Worm (Caenorhabditis elegans): ENCODE results near the gene F39E9.6.
A peak's percentile ranks its signal among the peaks of the same experiment; 100 is the strongest.

Gene F39E9.6

DNA sequence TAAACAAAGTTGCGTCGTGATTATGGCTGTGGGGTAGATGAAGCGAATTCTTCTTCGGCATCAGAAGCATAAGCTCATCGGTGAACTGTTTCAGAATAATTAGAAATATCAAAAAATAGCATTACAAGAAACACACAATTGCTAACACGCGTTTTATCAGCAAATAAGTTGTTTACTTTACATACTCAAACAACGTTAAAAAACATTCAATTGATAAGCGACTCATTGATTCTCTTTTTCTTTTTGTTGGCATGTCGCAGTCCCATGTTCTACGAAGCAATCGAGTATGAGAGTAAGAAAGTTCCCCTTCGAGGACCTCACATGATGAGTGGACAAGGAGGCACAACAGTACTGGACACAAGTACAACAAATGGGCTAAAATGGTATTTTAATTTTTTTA is 16.7 kb downstream of the F39E9.6 start, which contains the start of gene btb-16 (continued):
- TF ChIP-seq dmd-8 (GFP tag; IDR thresholded peaks at IDR 0.05) (no peak), dmd-9 (GFP tag; IDR thresholded peaks at IDR 0.05) (no peak), daf-16 (GFP tag; optimal IDR thresholded peaks at IDR 0.05) (no peak), daf-16 (tag; optimal IDR thresholded peaks at IDR 0.05) (peak; percentile 91)

- no peak for TF ChIP-seq vab-7 (GFP tag; IDR thresholded peaks at IDR 0.05)
- no peak for TF ChIP-seq saeg-2 (GFP tag; IDR thresholded peaks at IDR 0.05)
- no peak for TF ChIP-seq aha-1 (tag)
- no peak for TF ChIP-seq fos-1 (tag; optimal IDR thresholded peaks at IDR 0.05)
- TF ChIP-seq duxl-1 (tag; optimal IDR thresholded peaks at IDR 0.05; ENCODE audit: poor library complexity), result no peak
- TF ChIP-seq lim-7 (GFP tag; IDR thresholded peaks at IDR 0.05), result no peak
- no peak for TF ChIP-seq Y75B8A.6 (GFP tag; IDR thresholded peaks at IDR 0.05)
- TF ChIP-seq dmd-8 (GFP tag; IDR thresholded peaks at IDR 0.05), result no peak
- no peak for TF ChIP-seq F10B5.3 (tag; optimal IDR thresholded peaks at IDR 0.05)
- TF ChIP-seq daf-16 (GFP tag; optimal IDR thresholded peaks at IDR 0.05), result no peak
- TF ChIP-seq daf-16 (tag; optimal IDR thresholded peaks at IDR 0.05), result peak; percentile 92
- no peak for TF ChIP-seq jun-1 (tag; optimal IDR thresholded peaks at IDR 0.05)
- TF ChIP-seq hlh-11 (tag; optimal IDR thresholded peaks at IDR 0.05), result peak; percentile 24
- TF ChIP-seq nhr-102 (tag; optimal IDR thresholded peaks at IDR 0.05), result no peak
- no peak for TF ChIP-seq F44E2.7 (GFP tag; IDR thresholded peaks at IDR 0.05)
- no peak for TF ChIP-seq attf-4 (tag; optimal IDR thresholded peaks at IDR 0.05)
- TF ChIP-seq Y48G9A.11 (GFP tag; IDR thresholded peaks at IDR 0.05), result no peak
- no peak for TF ChIP-seq ceh-28 (tag; optimal IDR thresholded peaks at IDR 0.05)
- no peak for TF ChIP-seq mep-1 (tag; optimal IDR thresholded peaks at IDR 0.05)
- no peak for TF ChIP-seq dpl-1 (GFP tag; optimal IDR thresholded peaks at IDR 0.05)
- no peak for TF ChIP-seq arid-1 (GFP tag; conservative IDR thresholded peaks at IDR 0.05)
- TF ChIP-seq set-16 (GFP tag; IDR thresholded peaks at IDR 0.05), result no peak
- TF ChIP-seq spr-1 (tag; optimal IDR thresholded peaks at IDR 0.05), result no peak
- TF ChIP-seq ceh-32 (tag; optimal IDR thresholded peaks at IDR 0.05; ENCODE audit: poor library complexity), result no peak
- no peak for TF ChIP-seq ceh-82 (tag; optimal IDR thresholded peaks at IDR 0.05)
- TF ChIP-seq snpc-4 (tag; optimal IDR thresholded peaks at IDR 0.05), result no peak
- no peak for TF ChIP-seq nhr-76 (tag; optimal IDR thresholded peaks at IDR 0.05)
- peak; percentile 54 for TF ChIP-seq pqm-1 (tag; optimal IDR thresholded peaks at IDR 0.05)
- no peak for TF ChIP-seq dmd-9 (GFP tag; IDR thresholded peaks at IDR 0.05)
- no peak for TF ChIP-seq ceh-62 (tag; optimal IDR thresholded peaks at IDR 0.05)
- TF ChIP-seq dmd-6 (GFP tag; IDR thresholded peaks at IDR 0.05), result peak; percentile 62
- no peak for TF ChIP-seq daf-8 (GFP tag; IDR thresholded peaks at IDR 0.05)
- no peak for TF ChIP-seq mes-2 (tag; optimal IDR thresholded peaks at IDR 0.05; ENCODE audit: poor library complexity, severe bottlenecking)
- TF ChIP-seq zag-1 (tag; optimal IDR thresholded peaks at IDR 0.05), result no peak
- no peak for TF ChIP-seq nhr-6 (tag; optimal IDR thresholded peaks at IDR 0.05)
- no peak for TF ChIP-seq spr-3 (GFP tag; optimal IDR thresholded peaks at IDR 0.05)
- no peak for TF ChIP-seq hif-1 (tag; optimal IDR thresholded peaks at IDR 0.05)
- no peak for TF ChIP-seq mxl-2 (GFP tag; conservative IDR thresholded peaks at IDR 0.05)
- no peak for TF ChIP-seq daf-19 (GFP tag; conservative IDR thresholded peaks at IDR 0.05)
- TF ChIP-seq php-3 (GFP tag; IDR thresholded peaks at IDR 0.05), result 0 out of 2 replicates have a peak, but pooled peaks have one; percentile 59
- TF ChIP-seq aly-2 (tag; optimal IDR thresholded peaks at IDR 0.05), result no peak
- no peak for TF ChIP-seq lin-1 (GFP tag; IDR thresholded peaks at IDR 0.05)
- TF ChIP-seq nhr-28 (tag; optimal IDR thresholded peaks at IDR 0.05), result peak; percentile 52
- TF ChIP-seq F37D6.2 (tag; optimal IDR thresholded peaks at IDR 0.05), result no peak
- no peak for TF ChIP-seq tra-1 (GFP tag; IDR thresholded peaks at IDR 0.05)
- TF ChIP-seq ceh-20 (GFP tag; IDR thresholded peaks at IDR 0.05), result no peak
- no peak for TF ChIP-seq pha-4 (GFP tag; IDR thresholded peaks at IDR 0.05)
- TF ChIP-seq pha-4 (tag; optimal IDR thresholded peaks at IDR 0.05), result no peak
- TF ChIP-seq nhr-11 (tag; optimal IDR thresholded peaks at IDR 0.05), result no peak
- TF ChIP-seq egl-43 (GFP tag; IDR thresholded peaks at IDR 0.05), result no peak
- TF ChIP-seq skn-1 (tag; optimal IDR thresholded peaks at IDR 0.05), result no peak
These were observed 18.1 kb downstream of the F39E9.6 start, which contains the start of gene btb-17 for ce11 chrII:3295193-3295592. Gene btb-17 (plus strand): TSS chrII:3295405.
